Worm (Caenorhabditis elegans) whole organism, young adult: ENCODE data around the gene set-4.

Experiments
- T07F8.4 ChIP-seq: sonication (generic microtip); optimal IDR thresholded peaks from 2 replicates; lab custom pipeline; 2016; ENCODE audit warnings: mild to moderate bottlenecking, missing genetic modification characterization, moderate library complexity, missing compliant biosample characterization
- Y79H2A.3 ChIP-seq: fragments of 200-800 bp; sonication (Bioruptor generic); conservative IDR thresholded peaks from 2 replicates; pipeline ENCODE4 v1.3.6; 2022; ENCODE audit warnings: missing genetic modification reagents, missing genetic modification characterization, missing compliant biosample characterization
- ceh-79 ChIP-seq: sonication (generic microtip); optimal IDR thresholded peaks from 2 replicates; lab custom pipeline; 2017; ENCODE audit warnings: mild to moderate bottlenecking, missing genetic modification characterization, missing compliant biosample characterization
- lir-1 ChIP-seq: fragments of 200-800 bp; sonication (Bioruptor generic); conservative IDR thresholded peaks from 2 replicates; pipeline ENCODE4 v1.3.6; 2022; ENCODE audit warnings: missing genetic modification reagents, missing genetic modification characterization, missing compliant biosample characterization
- nhr-80 ChIP-seq: sonication (generic microtip); optimal IDR thresholded peaks from 2 replicates; lab custom pipeline; 2016; ENCODE audit warnings: missing genetic modification characterization, missing compliant biosample characterization
- pha-4 ChIP-seq: fragments of 150-350 bp; sonication (generic microtip); optimal IDR thresholded peaks from 2 replicates; lab custom pipeline; 2014; ENCODE audit warnings: missing biosample characterization, missing genetic modification reagents, missing genetic modification characterization
- sea-2 ChIP-seq: fragments of 200-800 bp; sonication (Bioruptor generic); IDR thresholded peaks from 2 replicates; pipeline ENCODE4 v1.3.6; 2022; ENCODE audit warnings: missing genetic modification characterization, missing compliant biosample characterization
- snpc-4 ChIP-seq, 5 experiments: fragments of 150-350 bp in 1 of 5; sonication (generic microtip) in 4 of 5; optimal IDR thresholded peaks; 2 replicates each; lab custom pipeline; 2014 to 2018; ENCODE audit warnings: missing genetic modification characterization in 5 of 5, missing biosample characterization in 3 of 5, antibody characterized with exemption in 2 of 5, mild to moderate bottlenecking in 2 of 5, missing compliant biosample characterization in 2 of 5, missing genotype in 2 of 5, moderate library complexity in 2 of 5, missing genetic modification reagents in 1 of 5
- tbx-9 ChIP-seq: sonication (generic microtip); optimal IDR thresholded peaks from 2 replicates; lab custom pipeline; 2016; ENCODE audit warnings: borderline replicate concordance, missing genetic modification characterization, inconsistent platforms, missing compliant biosample characterization
- unc-62 ChIP-seq: fragments of 150-350 bp; optimal IDR thresholded peaks from 2 replicates; lab custom pipeline; 2014; ENCODE audit warnings: missing biosample characterization, missing genetic modification reagents, missing genetic modification characterization
- ztf-26 ChIP-seq: sonication (generic microtip); optimal IDR thresholded peaks from 2 replicates; lab custom pipeline; 2017; ENCODE audit warnings: missing genetic modification characterization, missing compliant biosample characterization

DNA sequence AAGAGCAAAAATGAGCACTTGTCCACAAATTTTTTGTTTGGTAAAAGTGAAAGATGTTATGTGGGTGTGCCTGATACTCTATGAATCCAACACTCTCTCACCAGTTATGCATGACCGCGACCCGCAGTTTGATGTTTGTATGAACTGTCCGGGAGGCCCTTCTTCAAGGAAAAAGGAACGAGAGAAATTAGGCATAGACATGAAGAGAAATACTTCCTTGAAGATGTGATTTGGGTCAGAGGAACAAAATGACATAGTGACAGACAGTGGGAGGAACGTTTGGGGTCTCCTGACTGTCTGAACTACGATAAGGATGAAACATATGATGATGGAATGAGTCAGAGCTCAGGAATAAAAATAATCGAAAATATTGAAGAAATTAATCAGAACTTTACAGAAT, 9.9 kb upstream of the set-4 start:
- TF ChIP-seq pha-4 (no peak), ztf-26 (tag; lab: Kevin White, UChicago) (no peak), snpc-4 (GFP tag; optimal IDR thresholded peaks at IDR 0.05; lab: Kevin White, UChicago) (no peak), snpc-4 (tag; optimal IDR thresholded peaks at IDR 0.05; lab: Kevin White, UChicago) (no peak), unc-62 (GFP tag; lab: Kevin White, UChicago) (no peak), ceh-79 (tag; lab: Kevin White, UChicago) (no peak), lir-1 (GFP tag; lab: Robert Waterston, UW) (no peak), tbx-9 (no peak), nhr-80 (tag; lab: Kevin White, UChicago) (no peak), T07F8.4 (tag; lab: Kevin White, UChicago) (no peak), Y79H2A.3 (no peak), sea-2 (GFP tag; lab: Robert Waterston, UW) (no peak)
